Worm (Caenorhabditis elegans): ENCODE data around the gene ctsa-4.1.
A peak's percentile ranks its signal among the peaks of the same experiment; 100 is the strongest.

Gene ctsa-4.1

DNA sequence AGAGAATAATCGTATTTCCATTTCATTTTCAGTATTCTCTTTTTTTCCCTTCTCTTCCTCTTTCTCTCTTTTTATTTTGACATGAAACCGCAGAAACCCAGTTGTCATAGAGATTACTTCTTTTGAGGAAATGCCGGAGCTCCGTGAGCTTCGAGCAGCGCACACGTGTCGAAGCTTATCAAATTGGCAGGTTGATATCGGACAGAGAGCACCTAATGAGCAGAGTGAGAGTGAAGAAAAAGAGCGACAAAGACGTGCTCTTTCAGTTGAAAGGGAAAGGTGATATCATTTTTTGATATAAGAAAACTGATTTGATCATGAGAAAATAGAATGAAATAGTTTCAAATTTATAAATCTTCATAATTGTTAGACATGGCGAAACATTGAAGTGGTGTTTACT is 31.4 kb upstream of the ctsa-4.1 start, which contains the start of gene C32D5.14:
Gene C32D5.14, plus strand, starts transcription at position 131 of the 400 bp plus-strand sequence.
- TF ChIP-seq med-1 (GFP tag; optimal IDR thresholded peaks at IDR 0.05; ENCODE audit: insufficient read depth) (no peak), ztf-23 (GFP tag; IDR thresholded peaks at IDR 0.05) (no peak), ref-1 (GFP tag; conservative IDR thresholded peaks at IDR 0.05) (no peak), klf-2 (GFP tag; conservative IDR thresholded peaks at IDR 0.05) (no peak), ztf-29 (GFP tag; IDR thresholded peaks at IDR 0.05) (no peak), flt-1 (GFP tag; IDR thresholded peaks at IDR 0.05) (no peak), tab-1 (GFP tag; IDR thresholded peaks at IDR 0.05) (no peak), cog-1 (tag; optimal IDR thresholded peaks at IDR 0.05) (no peak), T22C8.4 (GFP tag; IDR thresholded peaks at IDR 0.05) (no peak)

DNA sequence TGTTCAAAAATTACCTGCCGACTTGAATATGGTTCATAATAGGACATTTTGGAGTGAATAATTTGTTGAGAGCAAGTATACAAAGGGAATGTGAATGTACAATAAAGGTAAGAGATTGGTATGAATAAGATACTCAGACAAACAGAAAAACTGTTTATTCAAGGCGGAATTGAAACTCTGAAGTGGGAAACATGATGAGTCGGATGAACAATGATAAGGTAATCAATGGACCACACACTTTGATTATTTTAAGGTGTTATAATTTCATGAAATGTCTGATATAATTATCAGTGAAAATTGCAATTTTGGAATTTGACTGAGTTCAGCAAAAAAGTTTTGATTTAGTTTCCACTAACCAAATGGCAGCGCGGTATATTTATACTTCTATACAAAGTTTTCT is 27.3 kb upstream of the ctsa-4.1 start:
- TF ChIP-seq T22C8.4 (GFP tag; IDR thresholded peaks at IDR 0.05) (no peak), ztf-29 (GFP tag; IDR thresholded peaks at IDR 0.05) (no peak), klf-2 (GFP tag; conservative IDR thresholded peaks at IDR 0.05) (no peak), ztf-23 (GFP tag; IDR thresholded peaks at IDR 0.05) (no peak), cog-1 (tag; optimal IDR thresholded peaks at IDR 0.05) (no peak), tab-1 (GFP tag; IDR thresholded peaks at IDR 0.05) (no peak), ref-1 (GFP tag; conservative IDR thresholded peaks at IDR 0.05) (no peak), med-1 (GFP tag; optimal IDR thresholded peaks at IDR 0.05; ENCODE audit: insufficient read depth) (no peak), flt-1 (GFP tag; IDR thresholded peaks at IDR 0.05) (no peak)

DNA sequence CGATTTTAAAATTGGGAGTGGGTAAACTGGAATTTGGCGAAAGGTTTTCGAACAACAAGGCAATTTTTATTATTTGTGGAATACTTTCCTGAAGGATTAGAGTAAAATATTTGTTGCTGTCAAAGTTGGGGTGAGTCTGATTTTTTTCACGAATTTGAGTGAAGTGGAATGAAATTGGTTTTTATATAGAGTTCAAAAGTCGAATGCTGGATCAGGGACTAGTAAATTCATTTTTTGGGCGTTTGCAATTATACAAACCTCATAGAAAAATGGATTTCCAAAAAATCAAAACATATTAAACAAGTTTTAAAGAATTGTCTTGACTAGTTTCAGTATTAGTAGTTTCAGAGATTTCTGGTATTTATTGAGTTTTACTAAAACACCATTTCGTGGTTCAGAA is 26.8 kb upstream of the ctsa-4.1 start, which contains the start of gene C32D5.7:
Gene C32D5.7, minus strand, starts transcription at position 101 of the 400 bp plus-strand sequence.
- TF ChIP-seq tab-1 (GFP tag; IDR thresholded peaks at IDR 0.05) = no peak
- no peak for TF ChIP-seq cog-1 (tag; optimal IDR thresholded peaks at IDR 0.05)
- TF ChIP-seq T22C8.4 (GFP tag; IDR thresholded peaks at IDR 0.05) = no peak
- no peak for TF ChIP-seq klf-2 (GFP tag; conservative IDR thresholded peaks at IDR 0.05)
- no peak for TF ChIP-seq ztf-29 (GFP tag; IDR thresholded peaks at IDR 0.05)

DNA sequence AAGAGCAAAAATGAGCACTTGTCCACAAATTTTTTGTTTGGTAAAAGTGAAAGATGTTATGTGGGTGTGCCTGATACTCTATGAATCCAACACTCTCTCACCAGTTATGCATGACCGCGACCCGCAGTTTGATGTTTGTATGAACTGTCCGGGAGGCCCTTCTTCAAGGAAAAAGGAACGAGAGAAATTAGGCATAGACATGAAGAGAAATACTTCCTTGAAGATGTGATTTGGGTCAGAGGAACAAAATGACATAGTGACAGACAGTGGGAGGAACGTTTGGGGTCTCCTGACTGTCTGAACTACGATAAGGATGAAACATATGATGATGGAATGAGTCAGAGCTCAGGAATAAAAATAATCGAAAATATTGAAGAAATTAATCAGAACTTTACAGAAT is 25.7 kb upstream of the ctsa-4.1 start:
- TF ChIP-seq klf-2 (GFP tag; conservative IDR thresholded peaks at IDR 0.05) (no peak), ref-1 (GFP tag; conservative IDR thresholded peaks at IDR 0.05) (no peak)

DNA sequence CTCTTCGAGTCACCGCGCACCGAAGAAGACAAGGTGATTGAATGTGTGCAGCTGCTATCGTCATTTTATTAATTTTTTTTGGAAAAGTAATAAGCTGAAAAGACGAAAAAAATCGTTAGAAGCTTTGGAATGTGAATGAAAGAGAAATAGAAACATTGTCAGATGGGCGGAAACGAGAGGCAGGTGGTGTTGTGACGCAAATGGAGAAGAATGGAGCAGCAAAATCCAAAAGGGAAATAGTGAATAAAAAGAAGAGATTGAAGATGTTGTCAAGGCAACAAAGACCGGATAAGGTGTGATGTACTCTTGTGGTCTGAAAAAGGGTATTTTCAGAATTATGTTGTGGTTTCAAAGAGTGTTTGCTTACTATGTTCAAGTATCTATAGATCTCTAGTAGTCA is 24.3 kb upstream of the ctsa-4.1 start:
- TF ChIP-seq tab-1 (GFP tag; IDR thresholded peaks at IDR 0.05) = no peak
- TF ChIP-seq ztf-29 (GFP tag; IDR thresholded peaks at IDR 0.05) = no peak
- no peak for TF ChIP-seq ref-1 (GFP tag; conservative IDR thresholded peaks at IDR 0.05)
- no peak for TF ChIP-seq flt-1 (GFP tag; IDR thresholded peaks at IDR 0.05)
- TF ChIP-seq ztf-23 (GFP tag; IDR thresholded peaks at IDR 0.05) = no peak
- TF ChIP-seq med-1 (GFP tag; optimal IDR thresholded peaks at IDR 0.05; ENCODE audit: insufficient read depth) = no peak
- TF ChIP-seq T22C8.4 (GFP tag; IDR thresholded peaks at IDR 0.05) = no peak
- no peak for TF ChIP-seq klf-2 (GFP tag; conservative IDR thresholded peaks at IDR 0.05)

DNA sequence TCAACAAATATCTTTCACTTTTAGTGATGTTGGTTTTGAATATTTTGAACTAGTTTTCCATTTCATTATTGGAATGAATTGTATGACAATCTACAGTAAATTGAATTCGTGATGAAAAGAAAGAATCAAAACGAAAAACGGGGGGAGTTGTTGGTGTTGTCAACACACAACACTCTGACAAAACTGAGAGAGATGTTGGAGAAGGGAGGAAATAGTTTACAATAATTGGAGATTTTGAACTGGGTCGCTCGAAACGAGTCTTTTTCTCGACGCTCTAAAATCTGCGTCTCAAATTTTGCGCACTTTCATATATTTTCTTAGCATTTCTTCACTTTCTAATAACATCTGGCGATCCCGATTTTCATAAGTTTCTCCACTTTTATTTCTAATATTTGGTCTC is 22.9 kb upstream of the ctsa-4.1 start, which contains the start of gene txt-18:
Gene txt-18, plus strand, starts transcription at position 180 of the 400 bp plus-strand sequence.
- no peak for TF ChIP-seq ref-1 (GFP tag; conservative IDR thresholded peaks at IDR 0.05)
- no peak for TF ChIP-seq T22C8.4 (GFP tag; IDR thresholded peaks at IDR 0.05)
- TF ChIP-seq klf-2 (GFP tag; conservative IDR thresholded peaks at IDR 0.05) = no peak
- TF ChIP-seq ztf-29 (GFP tag; IDR thresholded peaks at IDR 0.05) = no peak
- TF ChIP-seq ztf-23 (GFP tag; IDR thresholded peaks at IDR 0.05) = no peak

DNA sequence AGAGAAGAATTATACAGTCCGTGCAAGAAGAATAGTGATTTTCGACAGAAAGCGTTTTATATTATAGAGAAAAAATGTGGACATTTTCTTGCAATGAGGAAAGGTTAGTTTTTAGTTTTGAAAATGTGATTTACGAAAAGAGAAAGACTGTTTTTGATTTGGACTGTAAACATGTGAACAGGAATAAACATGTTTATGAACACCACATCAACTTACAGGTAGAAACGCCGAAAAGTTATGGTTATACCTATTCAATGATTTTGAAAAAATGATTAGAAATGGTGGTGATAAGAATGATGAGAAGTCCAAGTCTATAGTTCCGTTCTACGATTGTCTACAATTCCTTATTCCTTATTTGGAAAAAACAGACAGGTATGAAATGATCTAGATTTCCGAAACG is 22.3 kb upstream of the ctsa-4.1 start:
- TF ChIP-seq med-1 (GFP tag; optimal IDR thresholded peaks at IDR 0.05; ENCODE audit: insufficient read depth) (no peak), klf-2 (GFP tag; conservative IDR thresholded peaks at IDR 0.05) (no peak), T22C8.4 (GFP tag; IDR thresholded peaks at IDR 0.05) (no peak), cog-1 (tag; optimal IDR thresholded peaks at IDR 0.05) (no peak), tab-1 (GFP tag; IDR thresholded peaks at IDR 0.05) (no peak), ref-1 (GFP tag; conservative IDR thresholded peaks at IDR 0.05) (no peak), flt-1 (GFP tag; IDR thresholded peaks at IDR 0.05) (no peak), ztf-23 (GFP tag; IDR thresholded peaks at IDR 0.05) (no peak), ztf-29 (GFP tag; IDR thresholded peaks at IDR 0.05) (no peak)

DNA sequence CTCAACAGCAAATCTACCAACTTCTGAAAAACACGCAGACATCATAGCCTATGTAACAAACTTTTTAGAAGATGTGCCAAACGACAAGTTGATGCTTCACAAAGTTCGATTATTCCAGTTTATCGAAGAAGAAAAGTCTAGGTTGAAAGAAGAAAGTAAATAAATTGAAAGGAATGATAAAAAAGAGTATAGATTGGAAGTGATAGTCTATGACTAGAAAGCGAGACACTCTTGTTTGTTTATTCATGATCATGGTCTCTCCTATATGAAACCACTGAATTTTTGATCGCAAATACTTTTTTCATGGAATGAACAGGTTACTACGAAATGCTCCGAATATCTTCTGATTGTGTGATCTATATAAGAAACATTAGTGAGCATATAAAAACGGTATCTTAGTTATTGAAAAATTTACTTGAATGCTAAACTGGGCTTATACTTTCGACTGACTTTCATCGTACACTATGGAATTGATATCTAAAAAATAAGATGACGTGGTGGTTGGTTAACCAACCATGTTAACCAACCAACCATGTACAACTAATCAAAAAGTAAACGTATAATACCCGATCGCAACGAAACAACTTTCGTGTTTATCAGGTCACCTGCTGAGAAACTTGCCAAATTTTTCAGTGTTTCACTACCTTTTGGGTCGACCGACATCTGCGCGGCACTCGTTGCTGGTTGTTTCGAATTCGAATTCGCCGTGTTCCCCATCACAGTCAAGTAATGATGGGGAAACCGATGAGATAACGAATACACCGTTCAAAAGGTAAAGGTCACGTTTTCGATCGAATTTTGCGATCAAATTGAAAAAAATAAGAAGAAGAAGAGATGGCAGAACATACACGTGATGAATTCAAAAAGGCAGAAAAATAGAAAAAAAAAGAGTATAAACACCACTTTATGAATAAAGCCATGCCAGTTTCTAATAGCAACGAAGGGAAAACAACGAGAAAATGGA is 21.3 kb upstream of the ctsa-4.1 start, which contains the start of gene C32D5.8:
Gene C32D5.8, minus strand, starts transcription at position 770 of the 964 bp plus-strand sequence.
- TF ChIP-seq ztf-23 (GFP tag; IDR thresholded peaks at IDR 0.05) (0 out of 2 replicates have a peak, but pooled peaks have one; percentile 21), med-1 (GFP tag; optimal IDR thresholded peaks at IDR 0.05; ENCODE audit: insufficient read depth) (no peak)

DNA sequence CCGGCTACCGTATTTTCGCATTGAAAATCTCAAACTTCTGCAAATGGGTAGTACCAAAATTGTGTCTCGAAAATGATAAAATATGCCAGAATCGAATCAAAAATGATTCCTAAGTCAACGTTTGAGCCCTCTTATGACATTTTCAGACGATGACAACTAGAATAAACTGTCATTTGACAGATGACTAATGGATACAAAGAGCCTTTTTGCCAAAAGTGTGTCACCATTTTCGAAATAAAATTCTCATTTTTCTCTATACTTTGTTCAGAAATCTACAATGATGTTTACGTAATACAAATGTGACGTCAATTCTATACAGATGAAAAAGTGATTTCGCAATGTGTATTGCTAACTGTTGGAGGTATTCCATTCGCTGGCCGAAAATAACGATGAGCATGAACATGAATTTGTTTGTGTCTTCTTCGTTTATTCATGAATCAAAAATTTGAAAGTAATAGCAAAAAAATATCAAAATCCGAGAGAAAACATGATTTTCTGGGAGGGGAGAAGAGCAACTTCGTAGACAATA is 20.2 kb upstream of the ctsa-4.1 start:
- TF ChIP-seq cog-1 (tag; optimal IDR thresholded peaks at IDR 0.05) (no peak), klf-2 (GFP tag; conservative IDR thresholded peaks at IDR 0.05) (no peak), ztf-29 (GFP tag; IDR thresholded peaks at IDR 0.05) (no peak), flt-1 (GFP tag; IDR thresholded peaks at IDR 0.05) (no peak)
